Worm (Caenorhabditis elegans) whole organism, L4 larva: ENCODE data around the gene ctr-9.

Source experiments
- F10B5.3 ChIP-seq: sonication (generic microtip); optimal IDR thresholded peaks from 2 replicates; lab custom pipeline; 2016; ENCODE audit warnings: mild to moderate bottlenecking, missing genetic modification characterization, missing compliant biosample characterization
- F37D6.2 ChIP-seq: sonication (generic microtip); optimal IDR thresholded peaks from 2 replicates; lab custom pipeline; 2016; ENCODE audit warnings: mild to moderate bottlenecking, missing genetic modification characterization, missing compliant biosample characterization
- F44E2.7 ChIP-seq: fragments of 200-800 bp; sonication (Bioruptor generic); IDR thresholded peaks from 2 replicates; pipeline ENCODE4 v2.1.2; 2022; ENCODE audit warnings: missing genetic modification characterization, missing compliant biosample characterization
- F49E8.2 ChIP-seq: sonication (generic microtip); optimal IDR thresholded peaks from 2 replicates; lab custom pipeline; 2016; ENCODE audit warnings: missing compliant biosample characterization, mild to moderate bottlenecking, missing genetic modification characterization, borderline replicate concordance
- Y48G9A.11 ChIP-seq: fragments of 200-800 bp; sonication (Bioruptor generic); IDR thresholded peaks from 2 replicates; pipeline ENCODE4 v1.3.6; 2022; ENCODE audit warnings: missing genetic modification reagents, missing genetic modification characterization, missing compliant biosample characterization
- Y5F2A.4 ChIP-seq: fragments of 200-800 bp; sonication (Bioruptor generic); optimal IDR thresholded peaks from 2 replicates; lab custom pipeline; 2018; ENCODE audit warnings: mild to moderate bottlenecking, missing genetic modification characterization, missing compliant biosample characterization
- Y75B8A.6 ChIP-seq: fragments of 200-800 bp; sonication (Bioruptor generic); IDR thresholded peaks from 2 replicates; pipeline ENCODE4 v1.3.6; 2022; ENCODE audit warnings: missing genetic modification reagents, missing genetic modification characterization, missing compliant biosample characterization
- aha-1 ChIP-seq: fragments of 150-350 bp; peaks from one replicate; lab custom pipeline; 2014; ENCODE audit warnings: missing biosample characterization, missing genetic modification characterization
- arid-1 ChIP-seq: fragments of 200-800 bp; sonication (Bioruptor generic); conservative IDR thresholded peaks from 2 replicates; pipeline ENCODE4 v1.3.6; 2022; ENCODE audit warnings: missing genetic modification reagents, missing genetic modification characterization, missing compliant biosample characterization
- ceh-20 ChIP-seq: fragments of 200-800 bp; sonication (Bioruptor generic); IDR thresholded peaks from 2 replicates; pipeline ENCODE4 v1.3.6; 2022; ENCODE audit warnings: missing genetic modification reagents, missing genetic modification characterization, missing compliant biosample characterization
- ceh-44 ChIP-seq: fragments of 200-800 bp; sonication (Bioruptor generic); IDR thresholded peaks from 2 replicates; pipeline ENCODE4 v1.3.6; 2022; ENCODE audit warnings: missing genetic modification reagents, missing genetic modification characterization, missing compliant biosample characterization
- ceh-82 ChIP-seq: sonication (generic microtip); optimal IDR thresholded peaks from 2 replicates; lab custom pipeline; 2017; ENCODE audit warnings: missing biosample characterization, missing genetic modification characterization
- ces-1 ChIP-seq: fragments of 150-350 bp; sonication (generic microtip); optimal IDR thresholded peaks from 4 replicates; lab custom pipeline; 2014; ENCODE audit warnings: missing biosample characterization, missing genetic modification reagents, missing genetic modification characterization
- ctbp-1 ChIP-seq: fragments of 200-800 bp; sonication (Bioruptor generic); IDR thresholded peaks from 2 replicates; pipeline ENCODE4 v1.3.6; 2022; ENCODE audit warnings: missing genetic modification reagents, missing genetic modification characterization, missing compliant biosample characterization
- daf-19 ChIP-seq: fragments of 200-800 bp; sonication (Bioruptor generic); conservative IDR thresholded peaks from 2 replicates; pipeline ENCODE4 v1.3.6; 2022; ENCODE audit warnings: missing genetic modification characterization, missing compliant biosample characterization
- dmd-6 ChIP-seq: fragments of 200-800 bp; sonication (Bioruptor generic); IDR thresholded peaks from 2 replicates; pipeline ENCODE4 v1.3.6; 2022; ENCODE audit warnings: missing genetic modification reagents, missing genetic modification characterization, missing compliant biosample characterization
- dve-1 ChIP-seq: sonication (generic microtip); optimal IDR thresholded peaks from 2 replicates; lab custom pipeline; 2017; ENCODE audit warnings: antibody characterized with exemption, mild to moderate bottlenecking, missing genetic modification characterization, missing compliant biosample characterization; ENCODE audit not compliant: insufficient read depth
- egl-27 ChIP-seq: sonication (generic microtip); optimal IDR thresholded peaks from 3 replicates; lab custom pipeline; 2017; ENCODE audit warnings: missing biosample characterization, missing genetic modification reagents, missing genetic modification characterization
- fkh-10 ChIP-seq: fragments of 150-350 bp; optimal IDR thresholded peaks from 2 replicates; lab custom pipeline; 2014; ENCODE audit warnings: missing biosample characterization, missing genetic modification reagents, missing genetic modification characterization
- hif-1 ChIP-seq, 2 experiments: sonication (generic microtip); optimal IDR thresholded peaks; 2 replicates each; lab custom pipeline; 2016 to 2017; ENCODE audit warnings: missing compliant biosample characterization in 2 of 2, missing genetic modification characterization in 2 of 2, missing genetic modification reagents in 2 of 2, missing genotype in 2 of 2, mild to moderate bottlenecking in 1 of 2
- hlh-30 ChIP-seq: sonication (generic microtip); optimal IDR thresholded peaks from 2 replicates; lab custom pipeline; 2017; ENCODE audit warnings: antibody characterized with exemption, mild to moderate bottlenecking, missing genetic modification characterization, missing compliant biosample characterization; ENCODE audit not compliant: insufficient read depth
- hmg-1.1 ChIP-seq: fragments of 200-800 bp; sonication (Bioruptor generic); IDR thresholded peaks from 2 replicates; pipeline ENCODE4 v1.3.6; 2022; ENCODE audit warnings: missing genetic modification reagents, missing genetic modification characterization, missing compliant biosample characterization
- lim-7 ChIP-seq: fragments of 200-800 bp; sonication (Bioruptor generic); IDR thresholded peaks from 2 replicates; pipeline ENCODE4 v1.3.6; 2022; ENCODE audit warnings: missing genetic modification characterization, missing compliant biosample characterization
- lin-13 ChIP-seq: fragments of 150-350 bp; optimal IDR thresholded peaks from 2 replicates; lab custom pipeline; 2014; ENCODE audit warnings: missing biosample characterization, missing genetic modification reagents, missing genetic modification characterization
- lin-29 ChIP-seq: fragments of 200-800 bp; sonication (Bioruptor generic); IDR thresholded peaks from 2 replicates; pipeline ENCODE4 v1.3.6; 2022; ENCODE audit warnings: missing genetic modification reagents, missing genetic modification characterization, missing compliant biosample characterization
- lir-3 ChIP-seq: sonication (generic microtip); optimal IDR thresholded peaks from 2 replicates; lab custom pipeline; 2016; ENCODE audit warnings: mild to moderate bottlenecking, missing genetic modification characterization, missing compliant biosample characterization
- lsy-2 ChIP-seq, 2 experiments: fragments of 150-350 bp in 1 of 2; sonication (generic microtip) in 1 of 2; optimal IDR thresholded peaks; 2 replicates each; lab custom pipeline; 2014 to 2017; ENCODE audit warnings: missing biosample characterization in 2 of 2, missing genetic modification characterization in 2 of 2
- madf-9 ChIP-seq: fragments of 200-800 bp; sonication (Bioruptor generic); conservative IDR thresholded peaks from 2 replicates; pipeline ENCODE4 v1.3.6; 2022; ENCODE audit warnings: missing genetic modification reagents, missing genetic modification characterization, missing compliant biosample characterization
- mdl-1 ChIP-seq, 2 experiments: fragments of 150-350 bp in 1 of 2; sonication (generic microtip) in 1 of 2; optimal IDR thresholded peaks; 2 replicates each; lab custom pipeline; 2014 to 2017; ENCODE audit warnings: missing biosample characterization in 2 of 2, missing genetic modification characterization in 2 of 2
- mes-2 ChIP-seq: sonication (generic microtip); optimal IDR thresholded peaks from 2 replicates; lab custom pipeline; 2016; ENCODE audit warnings: missing genotype, mild to moderate bottlenecking, missing genetic modification characterization, missing compliant biosample characterization; ENCODE audit not compliant: poor library complexity, severe bottlenecking
- nhr-102 ChIP-seq: sonication (generic microtip); optimal IDR thresholded peaks from 2 replicates; lab custom pipeline; 2016; ENCODE audit warnings: mild to moderate bottlenecking, missing genetic modification characterization, moderate library complexity, missing compliant biosample characterization
- nhr-111 ChIP-seq: fragments of 200-800 bp; sonication (Bioruptor generic); optimal IDR thresholded peaks from 2 replicates; lab custom pipeline; 2018; ENCODE audit warnings: mild to moderate bottlenecking, missing genetic modification characterization, missing compliant biosample characterization
- nhr-237 ChIP-seq: sonication (generic microtip); optimal IDR thresholded peaks from 2 replicates; lab custom pipeline; 2017; ENCODE audit warnings: missing biosample characterization, missing genetic modification characterization
- nhr-25 ChIP-seq: sonication (generic microtip); optimal IDR thresholded peaks from 2 replicates; lab custom pipeline; 2017; ENCODE audit warnings: missing genetic modification characterization, mild to moderate bottlenecking, missing compliant biosample characterization, antibody characterized with exemption, moderate library complexity, borderline replicate concordance; ENCODE audit not compliant: insufficient read depth
- nhr-41 ChIP-seq: fragments of 200-800 bp; sonication (Bioruptor generic); IDR thresholded peaks from 2 replicates; pipeline ENCODE4 v1.3.6; 2022; ENCODE audit warnings: missing genetic modification reagents, missing genetic modification characterization, missing compliant biosample characterization
- nhr-6 ChIP-seq: fragments of 150-350 bp; optimal IDR thresholded peaks from 2 replicates; lab custom pipeline; 2014; ENCODE audit warnings: missing biosample characterization, missing genetic modification characterization
- php-3 ChIP-seq: fragments of 200-800 bp; sonication (Bioruptor generic); IDR thresholded peaks from 2 replicates; pipeline ENCODE4 v1.3.6; 2022; ENCODE audit warnings: missing genetic modification reagents, missing genetic modification characterization, missing compliant biosample characterization
- pqm-1 ChIP-seq: sonication (generic microtip); optimal IDR thresholded peaks from 2 replicates; lab custom pipeline; 2017; ENCODE audit warnings: missing biosample characterization, missing genetic modification characterization
- saeg-2 ChIP-seq: fragments of 200-800 bp; sonication (Bioruptor generic); IDR thresholded peaks from 2 replicates; pipeline ENCODE4 v1.3.6; 2022; ENCODE audit warnings: missing genetic modification reagents, missing genetic modification characterization, missing compliant biosample characterization
- sdz-12 ChIP-seq: fragments of 200-800 bp; sonication (Bioruptor generic); optimal IDR thresholded peaks from 2 replicates; lab custom pipeline; 2018; ENCODE audit warnings: mild to moderate bottlenecking, missing genetic modification characterization, missing compliant biosample characterization
- set-16 ChIP-seq: fragments of 200-800 bp; sonication (Bioruptor generic); IDR thresholded peaks from 2 replicates; pipeline ENCODE4 v1.3.6; 2022; ENCODE audit warnings: missing genetic modification reagents, missing genetic modification characterization, missing compliant biosample characterization
- snpc-1.2 ChIP-seq: fragments of 200-800 bp; sonication (Bioruptor generic); IDR thresholded peaks from 2 replicates; pipeline ENCODE4 v1.3.6; 2022; ENCODE audit warnings: missing genetic modification reagents, missing genetic modification characterization, missing compliant biosample characterization
- spr-3 ChIP-seq: fragments of 200-800 bp; sonication (Bioruptor generic); optimal IDR thresholded peaks from 2 replicates; lab custom pipeline; 2018; ENCODE audit warnings: mild to moderate bottlenecking, missing genetic modification characterization, missing compliant biosample characterization
- tra-1 ChIP-seq: fragments of 200-800 bp; sonication (Bioruptor generic); IDR thresholded peaks from 2 replicates; pipeline ENCODE4 v1.3.6; 2022; ENCODE audit warnings: missing genetic modification reagents, missing genetic modification characterization, missing compliant biosample characterization
- unc-39 ChIP-seq: sonication (generic microtip); optimal IDR thresholded peaks from 2 replicates; lab custom pipeline; 2017; ENCODE audit warnings: missing biosample characterization, missing genetic modification characterization
- zag-1 ChIP-seq: fragments of 150-350 bp; optimal IDR thresholded peaks from 2 replicates; lab custom pipeline; 2014; ENCODE audit warnings: missing biosample characterization, missing genetic modification characterization
- zfp-2 ChIP-seq: sonication (generic microtip); optimal IDR thresholded peaks from 2 replicates; lab custom pipeline; 2016; ENCODE audit warnings: mild to moderate bottlenecking, missing genetic modification characterization, missing compliant biosample characterization
- zfp-3 ChIP-seq: fragments of 200-800 bp; sonication (Bioruptor generic); conservative IDR thresholded peaks from 2 replicates; pipeline ENCODE4 v1.3.6; 2022; ENCODE audit warnings: missing genetic modification reagents, missing genetic modification characterization, missing compliant biosample characterization

The ctr-9 gene

DNA sequence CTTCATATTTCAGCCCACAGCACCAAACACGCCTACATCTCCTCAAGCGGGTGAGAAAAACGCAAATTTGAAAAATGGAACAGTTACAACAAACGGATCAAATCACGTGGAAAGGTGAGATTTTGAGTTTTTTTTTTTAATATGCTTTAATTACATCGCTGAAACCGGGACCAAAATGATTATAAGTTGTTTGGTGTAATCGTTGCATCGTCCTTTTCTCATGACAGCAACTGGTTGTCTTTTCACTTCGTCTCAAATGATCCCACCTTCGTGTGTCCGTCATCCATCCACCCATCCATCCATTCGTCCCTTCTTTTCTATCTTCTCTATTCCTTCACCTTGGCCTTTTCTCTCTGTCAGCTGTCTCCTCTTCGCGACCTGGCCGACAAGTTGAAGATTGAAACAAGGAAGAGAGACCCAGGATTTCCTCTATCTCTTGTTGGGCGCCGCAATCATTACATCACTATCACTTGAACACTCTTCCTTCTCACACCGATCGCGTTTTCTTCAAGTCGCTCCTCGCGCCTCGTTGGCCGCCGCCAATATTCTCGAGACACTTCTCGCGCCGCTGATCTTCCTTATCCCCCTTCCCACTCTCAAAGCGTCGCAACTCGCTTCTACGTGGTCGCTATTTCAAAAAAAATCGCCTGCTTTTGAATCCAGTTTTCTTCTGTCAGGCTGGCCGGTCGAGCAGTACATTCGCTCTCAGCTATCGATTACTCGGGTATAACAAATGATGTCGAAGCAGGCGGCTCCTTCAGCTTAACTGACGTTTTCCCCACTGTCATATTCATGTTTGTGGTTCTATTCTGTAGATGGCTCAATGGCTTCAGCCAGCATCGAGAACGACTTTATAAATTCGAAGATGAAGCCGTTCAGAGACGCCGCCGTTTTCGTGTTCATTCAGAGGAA, 33.7 kb upstream of the ctr-9 start (continued):
- TF ChIP-seq dmd-6 (GFP tag; lab: Robert Waterston, UW) (no peak), nhr-41 (GFP tag; lab: Robert Waterston, UW) (no peak), mdl-1 (tag; optimal IDR thresholded peaks at IDR 0.05; lab: Kevin White, UChicago) (peak in 1 of 2 experiments; percentile 39), Y48G9A.11 (GFP tag; lab: Robert Waterston, UW) (no peak), ctbp-1 (GFP tag; lab: Robert Waterston, UW) (no peak; the same call in 1 of the 2 replicates), hmg-1.1 (peak; percentile 38; the same call in 1 of the 2 replicates), zfp-2 (no peak), hif-1 (tag; optimal IDR thresholded peaks at IDR 0.05; lab: Kevin White, UChicago) (no peak), Y75B8A.6 (GFP tag; lab: Robert Waterston, UW) (no peak), aha-1 (peak; percentile 99), zag-1 (tag; lab: Kevin White, UChicago) (no peak), F49E8.2 (tag; lab: Kevin White, UChicago) (no peak), dve-1 (tag; lab: Kevin White, UChicago) (no peak), tra-1 (GFP tag; lab: Robert Waterston, UW) (no peak), snpc-1.2 (no peak), nhr-111 (no peak), lin-29 (GFP tag; lab: Robert Waterston, UW) (no peak), ceh-20 (GFP tag; lab: Robert Waterston, UW) (no peak), madf-9 (GFP tag; lab: Robert Waterston, UW) (no peak), lir-3 (no peak), lsy-2 (tag; optimal IDR thresholded peaks at IDR 0.05; lab: Kevin White, UChicago) (peak in 1 of 2 experiments; percentile 53), nhr-6 (tag; lab: Kevin White, UChicago) (no peak), nhr-102 (tag; lab: Kevin White, UChicago) (no peak), sdz-12 (GFP tag; lab: Kevin White, UChicago) (no peak), nhr-25 (tag; lab: Kevin White, UChicago) (no peak), lin-13 (GFP tag; lab: Kevin White, UChicago) (no peak), ces-1 (GFP tag; lab: Kevin White, UChicago) (no peak), saeg-2 (GFP tag; lab: Robert Waterston, UW) (no peak), F37D6.2 (tag; lab: Kevin White, UChicago) (no peak), egl-27 (tag; lab: Kevin White, UChicago) (no peak), ceh-44 (GFP tag; lab: Robert Waterston, UW) (no peak), F10B5.3 (tag; lab: Kevin White, UChicago) (no peak), ceh-82 (tag; lab: Kevin White, UChicago) (no peak), daf-19 (GFP tag; lab: Robert Waterston, UW) (no peak), F44E2.7 (GFP tag; lab: Robert Waterston, UW) (no peak), pqm-1 (tag; lab: Kevin White, UChicago) (no peak), Y5F2A.4 (GFP tag; lab: Kevin White, UChicago) (no peak), unc-39 (tag; lab: Kevin White, UChicago) (no peak), zfp-3 (GFP tag; lab: Robert Waterston, UW) (no peak), nhr-237 (tag; lab: Kevin White, UChicago) (no peak), php-3 (GFP tag; lab: Robert Waterston, UW) (no peak), spr-3 (GFP tag; lab: Kevin White, UChicago) (no peak), hlh-30 (tag; lab: Kevin White, UChicago) (peak; percentile 57), lim-7 (GFP tag; lab: Robert Waterston, UW) (no peak), arid-1 (no peak), set-16 (GFP tag; lab: Robert Waterston, UW) (peak; percentile 54), mes-2 (peak; percentile 19), fkh-10 (GFP tag; lab: Kevin White, UChicago) (no peak)
